Worm (Caenorhabditis elegans) whole organism, mixed stage, embryonic: ENCODE results near the gene R13H4.2.

ENCODE experiments used
- blmp-1 ChIP-seq: fragments of 150-350 bp; optimal IDR thresholded peaks from 2 replicates; lab custom pipeline; 2014; ENCODE audit warnings: missing biosample characterization, missing genetic modification characterization
- ces-1 ChIP-seq: fragments of 150-350 bp; optimal IDR thresholded peaks from 2 replicates; lab custom pipeline; 2014; ENCODE audit warnings: missing biosample characterization, missing genetic modification reagents, missing genetic modification characterization
- flh-1 ChIP-seq: fragments of 200-800 bp; sonication (Bioruptor generic); optimal IDR thresholded peaks from 2 replicates; lab custom pipeline; 2018; ENCODE audit warnings: mild to moderate bottlenecking, missing genetic modification characterization, moderate library complexity, missing compliant biosample characterization
- lin-13 ChIP-seq: fragments of 150-350 bp; optimal IDR thresholded peaks from 2 replicates; lab custom pipeline; 2014; ENCODE audit warnings: missing biosample characterization, missing genetic modification characterization
- lin-32 ChIP-seq: fragments of 200-800 bp; sonication (Bioruptor generic); optimal IDR thresholded peaks from 2 replicates; lab custom pipeline; 2018; ENCODE audit warnings: mild to moderate bottlenecking, missing genetic modification characterization, missing compliant biosample characterization
- mab-5 ChIP-seq: fragments of 150-350 bp; optimal IDR thresholded peaks from 2 replicates; lab custom pipeline; 2014; ENCODE audit warnings: missing biosample characterization, missing genetic modification characterization
- mep-1 ChIP-seq: fragments of 150-350 bp; optimal IDR thresholded peaks from 2 replicates; lab custom pipeline; 2017; ENCODE audit warnings: missing biosample characterization, missing genetic modification reagents, missing genetic modification characterization, inconsistent platforms
- nhr-12 ChIP-seq: fragments of 150-350 bp; optimal IDR thresholded peaks from 2 replicates; lab custom pipeline; 2014; ENCODE audit warnings: missing biosample characterization, missing genetic modification characterization
- nhr-28 ChIP-seq: fragments of 150-350 bp; optimal IDR thresholded peaks from 2 replicates; lab custom pipeline; 2014; ENCODE audit warnings: missing biosample characterization, missing genetic modification characterization
- nhr-76 ChIP-seq: sonication (generic microtip); optimal IDR thresholded peaks from 2 replicates; lab custom pipeline; 2017; ENCODE audit warnings: missing biosample characterization, missing genetic modification characterization
- snpc-4 ChIP-seq: fragments of 150-350 bp; optimal IDR thresholded peaks from 2 replicates; lab custom pipeline; 2014; ENCODE audit warnings: missing biosample characterization, missing genetic modification characterization
- unc-39 ChIP-seq: fragments of 150-350 bp; optimal IDR thresholded peaks from 2 replicates; lab custom pipeline; 2014; ENCODE audit warnings: missing biosample characterization, missing genetic modification characterization
- unc-62 ChIP-seq: fragments of 150-350 bp; optimal IDR thresholded peaks from 2 replicates; lab custom pipeline; 2014; ENCODE audit warnings: missing biosample characterization, missing genetic modification reagents, missing genetic modification characterization

ce11 chrV:11803518-11803994 lies 32.6 kb upstream of the R13H4.2 start:
- TF ChIP-seq nhr-12 (tag; lab: Kevin White, UChicago) (no peak), ces-1 (GFP tag; lab: Kevin White, UChicago) (no peak), snpc-4 (tag; lab: Kevin White, UChicago) (no peak), blmp-1 (no peak), unc-39 (tag; lab: Kevin White, UChicago) (no peak), flh-1 (GFP tag; lab: Kevin White, UChicago) (no peak), lin-13 (tag; lab: Kevin White, UChicago) (no peak), unc-62 (no peak), mep-1 (tag; lab: Kevin White, UChicago) (no peak), lin-32 (no peak), nhr-28 (tag; lab: Kevin White, UChicago) (no peak), nhr-76 (tag; lab: Kevin White, UChicago) (no peak), mab-5 (tag; lab: Kevin White, UChicago) (no peak)
